Worm (Caenorhabditis elegans): ENCODE measurements around the gene C31C9.9.

Gene C31C9.9

ce11 chrII:13640210-13640609 is 14.6 kb upstream of the C31C9.9 start (continued):
- TF ChIP-seq lsy-2 (tag; optimal IDR thresholded peaks at IDR 0.05), result peak in 1 of 2 experiments; percentile 58
- TF ChIP-seq php-3 (GFP tag; IDR thresholded peaks at IDR 0.05), result no peak
- no peak for TF ChIP-seq zip-11 (GFP tag; IDR thresholded peaks at IDR 0.05)
- TF ChIP-seq ceh-28 (tag; optimal IDR thresholded peaks at IDR 0.05), result no peak
- TF ChIP-seq zfp-2 (tag; optimal IDR thresholded peaks at IDR 0.05), result no peak
- TF ChIP-seq nhr-42 (GFP tag; IDR thresholded peaks at IDR 0.05), result no peak
- TF ChIP-seq hif-1 (tag; optimal IDR thresholded peaks at IDR 0.05), result peak in 1 of 2 experiments; percentile 48
- no peak for TF ChIP-seq dmd-9 (GFP tag; IDR thresholded peaks at IDR 0.05)
- no peak for TF ChIP-seq pqm-1 (tag; optimal IDR thresholded peaks at IDR 0.05)
- no peak for TF ChIP-seq Y48G9A.11 (GFP tag; IDR thresholded peaks at IDR 0.05)
- peak; percentile 41 for TF ChIP-seq dmd-6 (GFP tag; IDR thresholded peaks at IDR 0.05)
- no peak for TF ChIP-seq jun-1 (tag; optimal IDR thresholded peaks at IDR 0.05)
- no peak for TF ChIP-seq ces-1 (GFP tag; optimal IDR thresholded peaks at IDR 0.05)
- TF ChIP-seq fos-1 (tag; optimal IDR thresholded peaks at IDR 0.05), result no peak
- TF ChIP-seq saeg-2 (GFP tag; IDR thresholded peaks at IDR 0.05), result no peak
- peak; percentile 58 for TF ChIP-seq hlh-11 (tag; optimal IDR thresholded peaks at IDR 0.05)
- no peak for TF ChIP-seq egl-27 (tag; optimal IDR thresholded peaks at IDR 0.05)
- TF ChIP-seq mxl-2 (GFP tag; conservative IDR thresholded peaks at IDR 0.05), result no peak
- TF ChIP-seq pha-4 (GFP tag; IDR thresholded peaks at IDR 0.05), result no peak
- TF ChIP-seq pha-4 (tag; optimal IDR thresholded peaks at IDR 0.05), result no peak
- TF ChIP-seq nhr-10 (tag; optimal IDR thresholded peaks at IDR 0.05), result no peak
- TF ChIP-seq F26F4.8 (GFP tag; conservative IDR thresholded peaks at IDR 0.05), result no peak
- TF ChIP-seq Y5F2A.4 (GFP tag; optimal IDR thresholded peaks at IDR 0.05), result no peak
- TF ChIP-seq Y105C5A.15 (GFP tag; IDR thresholded peaks at IDR 0.05), result no peak
- no peak for TF ChIP-seq lin-39 (tag; optimal IDR thresholded peaks at IDR 0.05)
- TF ChIP-seq rbr-2 (tag; optimal IDR thresholded peaks at IDR 0.05), result no peak
- TF ChIP-seq F37D6.2 (tag; optimal IDR thresholded peaks at IDR 0.05), result no peak
- no peak for TF ChIP-seq attf-4 (tag; optimal IDR thresholded peaks at IDR 0.05)
- peak; percentile 11 for TF ChIP-seq nhr-6 (tag; optimal IDR thresholded peaks at IDR 0.05)
- TF ChIP-seq ceh-62 (tag; optimal IDR thresholded peaks at IDR 0.05), result no peak
- TF ChIP-seq ZK546.5 (tag; optimal IDR thresholded peaks at IDR 0.05), result no peak
- TF ChIP-seq lir-3 (tag; optimal IDR thresholded peaks at IDR 0.05), result no peak
- TF ChIP-seq unc-62 (GFP tag; optimal IDR thresholded peaks at IDR 0.05 in 1 of 2), result no peak
- TF ChIP-seq unc-62 (tag; optimal IDR thresholded peaks at IDR 0.05), result no peak
- TF ChIP-seq hmg-1.1 (GFP tag; IDR thresholded peaks at IDR 0.05), result no peak
- no peak for TF ChIP-seq ceh-32 (tag; optimal IDR thresholded peaks at IDR 0.05; ENCODE audit: poor library complexity)
- no peak for TF ChIP-seq T26A8.4 (GFP tag; IDR thresholded peaks at IDR 0.05)
- TF ChIP-seq aha-1 (tag), result peak; percentile 53
- no peak for TF ChIP-seq R02D3.7 (tag; optimal IDR thresholded peaks at IDR 0.05)
- TF ChIP-seq madf-9 (GFP tag; conservative IDR thresholded peaks at IDR 0.05), result no peak
- TF ChIP-seq ztf-7 (tag; optimal IDR thresholded peaks at IDR 0.05), result no peak
- TF ChIP-seq ceh-82 (tag; optimal IDR thresholded peaks at IDR 0.05), result no peak
- no peak for TF ChIP-seq skn-1 (tag; optimal IDR thresholded peaks at IDR 0.05)
- TF ChIP-seq nhr-48 (tag; optimal IDR thresholded peaks at IDR 0.05), result peak; percentile 90
- no peak for TF ChIP-seq zfp-3 (GFP tag; conservative IDR thresholded peaks at IDR 0.05)
- TF ChIP-seq F49E8.2 (tag; optimal IDR thresholded peaks at IDR 0.05; ENCODE audit: borderline replicate concordance), result no peak
- no peak for TF ChIP-seq lim-7 (GFP tag; IDR thresholded peaks at IDR 0.05)
- no peak for TF ChIP-seq daf-16 (GFP tag; optimal IDR thresholded peaks at IDR 0.05)
- TF ChIP-seq daf-16 (tag; optimal IDR thresholded peaks at IDR 0.05), result peak; percentile 26
- no peak for TF ChIP-seq nhr-76 (tag; optimal IDR thresholded peaks at IDR 0.05)
- TF ChIP-seq T20F7.1 (GFP tag; optimal IDR thresholded peaks at IDR 0.05), result no peak
- TF ChIP-seq arid-1 (GFP tag; conservative IDR thresholded peaks at IDR 0.05), result no peak
- TF ChIP-seq unc-39 (tag; optimal IDR thresholded peaks at IDR 0.05), result no peak
- peak; percentile 79 for TF ChIP-seq hlh-30 (tag; optimal IDR thresholded peaks at IDR 0.05; ENCODE audit: insufficient read depth)

Data from whole organism, L4 larva.